Worm (Caenorhabditis elegans): ENCODE results near the gene pmp-1.
A peak's percentile ranks its signal among the peaks of the same experiment; 100 is the strongest.

Gene pmp-1

ce11 chrII:6847917-6848379 lies 35.6 kb downstream of the pmp-1 start, which contains the start of gene tbc-6 (continued):
- TF ChIP-seq spr-1 (tag; optimal IDR thresholded peaks at IDR 0.05): no peak
- TF ChIP-seq unc-62 (GFP tag; optimal IDR thresholded peaks at IDR 0.05 in 1 of 2): peak in 1 of 2 experiments; percentile 84
- no peak for TF ChIP-seq unc-62 (tag; optimal IDR thresholded peaks at IDR 0.05)
- TF ChIP-seq zfp-2 (tag; optimal IDR thresholded peaks at IDR 0.05): no peak
- TF ChIP-seq ZK337.2 (GFP tag; IDR thresholded peaks at IDR 0.05): no peak
- TF ChIP-seq F49E8.2 (tag; optimal IDR thresholded peaks at IDR 0.05; ENCODE audit: borderline replicate concordance): no peak
- TF ChIP-seq ztf-7 (tag; optimal IDR thresholded peaks at IDR 0.05): no peak
- no peak for TF ChIP-seq dmd-9 (GFP tag; IDR thresholded peaks at IDR 0.05)
- no peak for TF ChIP-seq lir-3 (tag; optimal IDR thresholded peaks at IDR 0.05)
- TF ChIP-seq zip-11 (GFP tag; IDR thresholded peaks at IDR 0.05): no peak
- TF ChIP-seq ceh-28 (tag; optimal IDR thresholded peaks at IDR 0.05): no peak
- no peak for TF ChIP-seq Y105C5A.15 (GFP tag; IDR thresholded peaks at IDR 0.05)
- TF ChIP-seq nhr-28 (tag; optimal IDR thresholded peaks at IDR 0.05): peak; percentile 86
- TF ChIP-seq pha-4 (GFP tag; IDR thresholded peaks at IDR 0.05): no peak
- TF ChIP-seq pha-4 (tag; optimal IDR thresholded peaks at IDR 0.05): no peak
- TF ChIP-seq F37D6.2 (tag; optimal IDR thresholded peaks at IDR 0.05): no peak
- no peak for TF ChIP-seq zip-2 (tag; optimal IDR thresholded peaks at IDR 0.05)
- peak; percentile 13 for TF ChIP-seq T20F7.1 (GFP tag; optimal IDR thresholded peaks at IDR 0.05)
- no peak for TF ChIP-seq nhr-111 (GFP tag; optimal IDR thresholded peaks at IDR 0.05)
- no peak for TF ChIP-seq nhr-102 (tag; optimal IDR thresholded peaks at IDR 0.05)
- no peak for TF ChIP-seq daf-16 (GFP tag; optimal IDR thresholded peaks at IDR 0.05)
- peak; percentile 23 for TF ChIP-seq daf-16 (tag; optimal IDR thresholded peaks at IDR 0.05)
- no peak for TF ChIP-seq daf-8 (GFP tag; IDR thresholded peaks at IDR 0.05)
- TF ChIP-seq lsy-2 (tag; optimal IDR thresholded peaks at IDR 0.05): peak; percentile 55 to 56
- TF ChIP-seq hif-1 (tag; optimal IDR thresholded peaks at IDR 0.05): no peak
- TF ChIP-seq mdt-29 (GFP tag; IDR thresholded peaks at IDR 0.05): no peak
- TF ChIP-seq php-3 (GFP tag; IDR thresholded peaks at IDR 0.05): no peak
- no peak for TF ChIP-seq lin-13 (GFP tag; optimal IDR thresholded peaks at IDR 0.05)
- TF ChIP-seq mep-1 (tag; optimal IDR thresholded peaks at IDR 0.05): peak; percentile 53
- no peak for TF ChIP-seq egl-43 (GFP tag; IDR thresholded peaks at IDR 0.05)
- TF ChIP-seq dmd-6 (GFP tag; IDR thresholded peaks at IDR 0.05): peak; percentile 58; the same call in 1 of the 2 replicates
- no peak for TF ChIP-seq snpc-1.2 (GFP tag; IDR thresholded peaks at IDR 0.05)
- TF ChIP-seq lin-1 (GFP tag; IDR thresholded peaks at IDR 0.05): no peak
- TF ChIP-seq fos-1 (tag; optimal IDR thresholded peaks at IDR 0.05): no peak
- no peak for TF ChIP-seq daf-12 (tag; optimal IDR thresholded peaks at IDR 0.05)
- TF ChIP-seq gei-8 (GFP tag; optimal IDR thresholded peaks at IDR 0.05): no peak
- TF ChIP-seq lin-29 (GFP tag; IDR thresholded peaks at IDR 0.05): no peak
- TF ChIP-seq lin-38 (GFP tag; IDR thresholded peaks at IDR 0.05): no peak
- peak; percentile 36 for TF ChIP-seq ama-1 (optimal IDR thresholded peaks at IDR 0.05)
- TF ChIP-seq mes-2 (tag; optimal IDR thresholded peaks at IDR 0.05; ENCODE audit: poor library complexity, severe bottlenecking): peak; percentile 29
- no peak for TF ChIP-seq unc-39 (tag; optimal IDR thresholded peaks at IDR 0.05)
- no peak for TF ChIP-seq ctbp-1 (GFP tag; IDR thresholded peaks at IDR 0.05)
- no peak for TF ChIP-seq pqm-1 (tag; optimal IDR thresholded peaks at IDR 0.05)
- TF ChIP-seq Y5F2A.4 (GFP tag; optimal IDR thresholded peaks at IDR 0.05): no peak
- TF ChIP-seq nhr-76 (tag; optimal IDR thresholded peaks at IDR 0.05): no peak
- TF ChIP-seq dpl-1 (GFP tag; optimal IDR thresholded peaks at IDR 0.05): no peak
- no peak for TF ChIP-seq nhr-42 (GFP tag; IDR thresholded peaks at IDR 0.05)
- TF ChIP-seq nhr-48 (tag; optimal IDR thresholded peaks at IDR 0.05): peak; percentile 30
- TF ChIP-seq madf-9 (GFP tag; conservative IDR thresholded peaks at IDR 0.05): no peak
- TF ChIP-seq ceh-82 (tag; optimal IDR thresholded peaks at IDR 0.05): no peak
- TF ChIP-seq ztf-11 (tag; optimal IDR thresholded peaks at IDR 0.05): no peak
- peak; percentile 40 for TF ChIP-seq hlh-30 (tag; optimal IDR thresholded peaks at IDR 0.05; ENCODE audit: insufficient read depth)
- TF ChIP-seq zag-1 (tag; optimal IDR thresholded peaks at IDR 0.05): no peak

Data from whole organism, L4 larva.